Worm (Caenorhabditis elegans) whole organism, L4/young adult: ENCODE measurements around the gene hlh-15.

Source experiments
- W03F9.2 ChIP-seq: fragments of 150-350 bp; optimal IDR thresholded peaks from 2 replicates; lab custom pipeline; 2014; ENCODE audit warnings: missing biosample characterization, missing genetic modification characterization
- him-1 ChIP-seq: sonication (generic microtip); optimal IDR thresholded peaks from 2 replicates; lab custom pipeline; 2016; ENCODE audit warnings: missing genotype, missing genetic modification reagents, missing genetic modification characterization, missing compliant biosample characterization

DNA sequence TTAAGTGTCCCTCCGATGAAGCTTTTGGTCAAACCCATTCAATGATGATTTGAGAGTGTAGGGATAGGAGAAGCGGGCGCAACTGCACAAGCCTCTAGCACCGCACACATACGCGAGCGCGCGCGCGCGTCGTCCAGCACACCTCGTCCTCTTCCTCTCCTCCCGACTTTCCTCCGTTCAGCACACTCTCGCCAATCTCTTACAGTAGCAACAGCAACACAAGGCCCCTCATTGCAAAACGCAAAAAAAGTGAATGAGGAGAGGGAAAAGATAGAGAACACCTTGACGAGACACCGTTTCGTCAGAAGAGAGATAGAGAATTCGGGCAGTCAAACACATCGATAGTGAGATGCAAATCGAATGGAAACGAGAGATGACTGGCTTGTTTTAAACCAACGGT lies 19.3 kb upstream of the hlh-15 start:
- no peak for TF ChIP-seq him-1 (tag; lab: Kevin White, UChicago)
- TF ChIP-seq W03F9.2 (tag; lab: Kevin White, UChicago) = no peak
